Worm (Caenorhabditis elegans) whole organism, L1 larva: Measurements from ENCODE around the gene K12B6.9.
A peak's percentile ranks its signal among the peaks of the same experiment; 100 is the strongest.

ENCODE experiments used
- C04F5.9 ChIP-seq: sonication (generic microtip); optimal IDR thresholded peaks from 2 replicates; lab custom pipeline; 2016; ENCODE audit warnings: missing genetic modification characterization, missing compliant biosample characterization
- C34B4.2 ChIP-seq: sonication (generic microtip); optimal IDR thresholded peaks from 2 replicates; lab custom pipeline; 2017; ENCODE audit warnings: mild to moderate bottlenecking, missing genetic modification characterization, missing compliant biosample characterization
- Y116A8C.19 ChIP-seq: sonication (generic microtip); optimal IDR thresholded peaks from 2 replicates; lab custom pipeline; 2016; ENCODE audit warnings: missing compliant biosample characterization, missing genetic modification characterization, borderline replicate concordance
- ama-1 ChIP-seq: fragments of 150-350 bp; optimal IDR thresholded peaks from 2 replicates; lab custom pipeline; 2014
- ceh-63 ChIP-seq: fragments of 200-800 bp; sonication (Bioruptor generic); optimal IDR thresholded peaks from 2 replicates; lab custom pipeline; 2018; ENCODE audit warnings: mild to moderate bottlenecking, missing genetic modification characterization, missing compliant biosample characterization
- ceh-8 ChIP-seq: fragments of 200-800 bp; sonication (Bioruptor generic); optimal IDR thresholded peaks from 2 replicates; lab custom pipeline; 2018; ENCODE audit warnings: mild to moderate bottlenecking, missing genetic modification characterization, moderate library complexity, missing compliant biosample characterization
- ceh-82 ChIP-seq, 3 experiments: fragments of 150-350 bp in 1 of 3; sonication (generic microtip) in 2 of 3; optimal IDR thresholded peaks; 2 replicates each; lab custom pipeline; 2014 to 2017; ENCODE audit warnings: missing biosample characterization in 3 of 3, missing genetic modification characterization in 3 of 3
- ceh-88 ChIP-seq: fragments of 200-800 bp; sonication (Bioruptor generic); IDR thresholded peaks from 2 replicates; pipeline ENCODE4 v1.3.6; 2022; ENCODE audit warnings: missing genetic modification characterization, missing compliant biosample characterization
- efl-1 ChIP-seq, 4 experiments: fragments of 150-350 bp; optimal IDR thresholded peaks in 3 of 4; peaks in 1 of 4; 1 replicate in 1 of 4; 2 replicates in 3 of 4; lab custom pipeline; 2014; ENCODE audit warnings: missing biosample characterization in 2 of 4, missing genetic modification characterization in 2 of 4, missing genetic modification reagents in 2 of 4
- egl-13 ChIP-seq: sonication (generic microtip); optimal IDR thresholded peaks from 2 replicates; lab custom pipeline; 2016; ENCODE audit warnings: missing genotype, missing genetic modification reagents, missing genetic modification characterization, missing compliant biosample characterization
- egl-27 ChIP-seq, 2 experiments: fragments of 150-350 bp in 1 of 2; sonication (generic microtip); optimal IDR thresholded peaks; 3 replicates each; lab custom pipeline; 2017 to 2018; ENCODE audit warnings: missing biosample characterization in 2 of 2, missing genetic modification characterization in 2 of 2, missing genetic modification reagents in 2 of 2
- elt-2 ChIP-seq: sonication (generic microtip); optimal IDR thresholded peaks from 2 replicates; lab custom pipeline; 2016; ENCODE audit warnings: missing genetic modification characterization, mild to moderate bottlenecking, inconsistent platforms, missing compliant biosample characterization, missing genetic modification reagents
- elt-3 ChIP-seq, 6 experiments: fragments of 150-350 bp in 1 of 6; sonication (generic microtip); optimal IDR thresholded peaks; 2 replicates each; lab custom pipeline; 2017 to 2018; ENCODE audit warnings: missing biosample characterization in 6 of 6, missing genetic modification characterization in 6 of 6, inconsistent platforms in 1 of 6
- ets-5 ChIP-seq: fragments of 200-800 bp; sonication (Bioruptor generic); IDR thresholded peaks from 2 replicates; pipeline ENCODE4 v1.3.6; 2022; ENCODE audit warnings: missing genetic modification characterization, missing compliant biosample characterization
- fkh-8 ChIP-seq: sonication (generic microtip); optimal IDR thresholded peaks from 2 replicates; lab custom pipeline; 2016; ENCODE audit warnings: mild to moderate bottlenecking, missing genetic modification characterization, missing compliant biosample characterization
- fos-1 ChIP-seq: fragments of 150-350 bp; optimal IDR thresholded peaks from 2 replicates; lab custom pipeline; 2014; ENCODE audit warnings: missing biosample characterization, missing genetic modification characterization
- grh-1 ChIP-seq: fragments of 200-800 bp; sonication (Bioruptor generic); IDR thresholded peaks from 2 replicates; pipeline ENCODE4 v1.3.6; 2022; ENCODE audit warnings: missing genetic modification reagents, missing genetic modification characterization, missing compliant biosample characterization
- hlh-4 ChIP-seq: sonication (generic microtip); optimal IDR thresholded peaks from 2 replicates; lab custom pipeline; 2016; ENCODE audit warnings: mild to moderate bottlenecking, missing genetic modification characterization, missing compliant biosample characterization
- hpl-2 ChIP-seq: fragments of 150-350 bp; optimal IDR thresholded peaks from 2 replicates; lab custom pipeline; 2014; ENCODE audit warnings: missing biosample characterization, missing genetic modification reagents, missing genetic modification characterization
- isw-1 ChIP-seq: fragments of 200-800 bp; sonication (Bioruptor generic); IDR thresholded peaks from 2 replicates; pipeline ENCODE4 v1.3.6; 2022; ENCODE audit warnings: missing genetic modification characterization, missing compliant biosample characterization
- jun-1 ChIP-seq: fragments of 150-350 bp; optimal IDR thresholded peaks from 2 replicates; lab custom pipeline; 2014; ENCODE audit warnings: missing biosample characterization, missing genetic modification reagents, missing genetic modification characterization
- lin-14 ChIP-seq: fragments of 200-800 bp; sonication (Bioruptor generic); optimal IDR thresholded peaks from 2 replicates; lab custom pipeline; 2018; ENCODE audit warnings: mild to moderate bottlenecking, missing genetic modification characterization, moderate library complexity, missing compliant biosample characterization
- lin-15B ChIP-seq: fragments of 150-350 bp; sonication (generic microtip); optimal IDR thresholded peaks from 3 replicates; lab custom pipeline; 2014; ENCODE audit warnings: missing biosample characterization, missing genetic modification characterization
- lin-35 ChIP-seq, 2 experiments: fragments of 150-350 bp; optimal IDR thresholded peaks; 2 replicates each; lab custom pipeline; 2014; ENCODE audit warnings: missing biosample characterization in 2 of 2, missing genetic modification characterization in 2 of 2, missing genetic modification reagents in 2 of 2
- lir-3 ChIP-seq: sonication (generic microtip); optimal IDR thresholded peaks from 2 replicates; lab custom pipeline; 2016; ENCODE audit warnings: mild to moderate bottlenecking, missing genetic modification characterization, moderate library complexity, missing compliant biosample characterization; ENCODE audit not compliant: poor library complexity
- lsy-2 ChIP-seq, 2 experiments: fragments of 150-350 bp; optimal IDR thresholded peaks; 2 replicates each; lab custom pipeline; 2014; ENCODE audit warnings: missing biosample characterization in 2 of 2, missing genetic modification characterization in 2 of 2
- mab-9 ChIP-seq: fragments of 200-800 bp; sonication (Bioruptor generic); IDR thresholded peaks from 2 replicates; pipeline ENCODE4 v1.3.6; 2022; ENCODE audit warnings: missing genetic modification reagents, missing genetic modification characterization, missing compliant biosample characterization
- mdl-1 ChIP-seq, 2 experiments: fragments of 150-350 bp; optimal IDR thresholded peaks; 2 replicates each; lab custom pipeline; 2014 to 2017; ENCODE audit warnings: missing biosample characterization in 2 of 2, missing genetic modification characterization in 2 of 2, inconsistent platforms in 1 of 2
- mep-1 ChIP-seq: fragments of 150-350 bp; optimal IDR thresholded peaks from 2 replicates; lab custom pipeline; 2014; ENCODE audit warnings: missing biosample characterization, missing genetic modification characterization
- nhr-11 ChIP-seq: fragments of 150-350 bp; optimal IDR thresholded peaks from 2 replicates; lab custom pipeline; 2014; ENCODE audit warnings: missing biosample characterization, missing genetic modification characterization
- nhr-12 ChIP-seq: sonication (generic microtip); optimal IDR thresholded peaks from 2 replicates; lab custom pipeline; 2017; ENCODE audit warnings: missing biosample characterization, missing genetic modification characterization
- nhr-19 ChIP-seq: fragments of 200-800 bp; sonication (Bioruptor generic); conservative IDR thresholded peaks from 2 replicates; pipeline ENCODE4 v1.3.6; 2022; ENCODE audit warnings: missing genetic modification characterization, missing compliant biosample characterization
- nhr-20 ChIP-seq: sonication (generic microtip); optimal IDR thresholded peaks from 2 replicates; lab custom pipeline; 2016; ENCODE audit warnings: mild to moderate bottlenecking, missing genetic modification characterization, missing compliant biosample characterization
- nhr-237 ChIP-seq: fragments of 150-350 bp; optimal IDR thresholded peaks from 2 replicates; lab custom pipeline; 2014; ENCODE audit warnings: missing biosample characterization, missing genetic modification characterization
- nhr-47 ChIP-seq: sonication (generic microtip); optimal IDR thresholded peaks from 2 replicates; lab custom pipeline; 2016; ENCODE audit warnings: mild to moderate bottlenecking, missing genetic modification characterization, moderate library complexity, missing compliant biosample characterization
- nhr-71 ChIP-seq: sonication (generic microtip); optimal IDR thresholded peaks from 2 replicates; lab custom pipeline; 2016; ENCODE audit warnings: mild to moderate bottlenecking, missing genetic modification characterization, moderate library complexity, missing compliant biosample characterization
- nhr-85 ChIP-seq: sonication (generic microtip); peaks from one replicate; lab custom pipeline; 2016; ENCODE audit warnings: missing genetic modification characterization, inconsistent platforms, missing compliant biosample characterization
- nhr-90 ChIP-seq: sonication (generic microtip); optimal IDR thresholded peaks from 2 replicates; lab custom pipeline; 2016; ENCODE audit warnings: mild to moderate bottlenecking, missing genetic modification characterization, missing compliant biosample characterization; ENCODE audit not compliant: poor library complexity
- pag-3 ChIP-seq: sonication (generic microtip); optimal IDR thresholded peaks from 2 replicates; lab custom pipeline; 2017; ENCODE audit warnings: missing genetic modification characterization, mild to moderate bottlenecking, missing compliant biosample characterization, antibody characterized with exemption, borderline replicate concordance; ENCODE audit not compliant: insufficient read depth
- pax-3 ChIP-seq: fragments of 200-800 bp; sonication (Bioruptor generic); optimal IDR thresholded peaks from 2 replicates; lab custom pipeline; 2018; ENCODE audit warnings: mild to moderate bottlenecking, missing genetic modification characterization, moderate library complexity, missing compliant biosample characterization
- skn-1 ChIP-seq: fragments of 150-350 bp; optimal IDR thresholded peaks from 2 replicates; lab custom pipeline; 2014; ENCODE audit warnings: missing biosample characterization, missing genetic modification characterization
- sox-4 ChIP-seq: sonication (generic microtip); optimal IDR thresholded peaks from 2 replicates; lab custom pipeline; 2016; ENCODE audit warnings: missing genetic modification characterization, missing compliant biosample characterization
- sup-37 ChIP-seq: fragments of 200-800 bp; sonication (Bioruptor generic); optimal IDR thresholded peaks from 2 replicates; lab custom pipeline; 2018; ENCODE audit warnings: mild to moderate bottlenecking, missing genetic modification characterization, missing compliant biosample characterization
- swsn-7 ChIP-seq: sonication (generic microtip); optimal IDR thresholded peaks from 2 replicates; lab custom pipeline; 2016; ENCODE audit warnings: missing genetic modification characterization, missing compliant biosample characterization
- tbx-2 ChIP-seq: sonication (generic microtip); optimal IDR thresholded peaks from 2 replicates; lab custom pipeline; 2016; ENCODE audit warnings: missing genetic modification characterization, missing compliant biosample characterization
- unc-30 ChIP-seq: sonication (generic microtip); optimal IDR thresholded peaks from 2 replicates; lab custom pipeline; 2017; ENCODE audit warnings: missing biosample characterization, missing genetic modification characterization
- unc-86 ChIP-seq: sonication (generic microtip); optimal IDR thresholded peaks from 2 replicates; lab custom pipeline; 2016; ENCODE audit warnings: missing genetic modification characterization, missing compliant biosample characterization
- vab-15 ChIP-seq: sonication (generic microtip); optimal IDR thresholded peaks from 2 replicates; lab custom pipeline; 2017; ENCODE audit warnings: missing genotype, mild to moderate bottlenecking, missing genetic modification characterization, missing compliant biosample characterization
- xbp-1 ChIP-seq: sonication (generic microtip); optimal IDR thresholded peaks from 2 replicates; lab custom pipeline; 2016; ENCODE audit warnings: missing genetic modification characterization, missing compliant biosample characterization
- zag-1 ChIP-seq: fragments of 150-350 bp; optimal IDR thresholded peaks from 2 replicates; lab custom pipeline; 2014; ENCODE audit warnings: missing biosample characterization, missing genetic modification characterization
- ztf-11 ChIP-seq, 2 experiments: sonication (generic microtip); optimal IDR thresholded peaks; 2 replicates each; lab custom pipeline; 2016 to 2017; ENCODE audit warnings: missing genetic modification characterization in 2 of 2, missing biosample characterization in 1 of 2, missing compliant biosample characterization in 1 of 2

The K12B6.9 gene

DNA sequence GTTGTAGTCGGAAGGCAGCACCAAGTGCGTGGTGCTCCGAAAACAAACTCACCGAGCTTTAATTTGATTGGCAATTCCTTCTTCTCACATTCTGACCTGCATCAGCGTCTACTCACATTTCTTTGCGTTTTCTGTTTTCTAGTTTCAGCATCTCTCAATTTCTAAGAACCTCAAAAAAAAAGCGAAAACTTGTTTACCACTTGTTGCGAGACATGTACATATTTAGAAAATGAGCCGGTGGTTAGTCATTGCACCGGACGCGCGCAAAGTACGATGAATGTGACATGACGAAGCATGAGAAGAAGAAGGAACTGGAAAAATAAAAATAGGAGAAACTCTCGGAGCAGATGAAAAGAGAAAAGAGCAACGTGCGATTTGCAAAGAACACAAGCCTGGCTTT, 47.8 kb downstream of the K12B6.9 start:
- TF ChIP-seq xbp-1 (no peak), ztf-11 (tag; optimal IDR thresholded peaks at IDR 0.05; lab: Kevin White, UChicago) (no peak), hlh-4 (tag; lab: Kevin White, UChicago) (peak; percentile 35), swsn-7 (tag; lab: Kevin White, UChicago) (peak; percentile 33), hpl-2 (GFP tag; lab: Kevin White, UChicago) (no peak), C04F5.9 (tag; lab: Kevin White, UChicago) (no peak), lin-14 (GFP tag; lab: Kevin White, UChicago) (peak; percentile 79), unc-86 (tag; lab: Kevin White, UChicago) (peak; percentile 10), lsy-2 (tag; optimal IDR thresholded peaks at IDR 0.05; lab: Kevin White, UChicago) (peak in 1 of 2 experiments; percentile 24), ceh-8 (GFP tag; lab: Kevin White, UChicago) (no peak), ets-5 (GFP tag; lab: Robert Waterston, UW) (no peak), ama-1 (lab: Kevin White, UChicago) (no peak), lin-15B (tag; lab: Kevin White, UChicago) (no peak), elt-3 (tag; optimal IDR thresholded peaks at IDR 0.05; lab: Kevin White, UChicago) (no peak), nhr-237 (tag; lab: Kevin White, UChicago) (no peak), skn-1 (tag; lab: Kevin White, UChicago) (no peak), grh-1 (GFP tag; lab: Robert Waterston, UW) (no peak), pag-3 (tag; lab: Kevin White, UChicago) (no peak), fkh-8 (tag; lab: Kevin White, UChicago) (peak; percentile 91), mep-1 (tag; lab: Kevin White, UChicago) (no peak), vab-15 (tag; lab: Kevin White, UChicago) (no peak), nhr-90 (no peak), C34B4.2 (tag; lab: Kevin White, UChicago) (no peak), ceh-88 (GFP tag; lab: Robert Waterston, UW) (no peak), mab-9 (GFP tag; lab: Robert Waterston, UW) (no peak), nhr-11 (tag; lab: Kevin White, UChicago) (peak; percentile 2), lin-35 (GFP tag; optimal IDR thresholded peaks at IDR 0.05; lab: Kevin White, UChicago) (no peak), nhr-85 (tag; lab: Kevin White, UChicago) (no peak), egl-27 (tag; optimal IDR thresholded peaks at IDR 0.05; lab: Kevin White, UChicago) (no peak), unc-30 (tag; lab: Kevin White, UChicago) (no peak), nhr-71 (tag; lab: Kevin White, UChicago) (peak; percentile 69), tbx-2 (tag; lab: Kevin White, UChicago) (peak; percentile 35), ceh-82 (tag; optimal IDR thresholded peaks at IDR 0.05; lab: Kevin White, UChicago) (no peak), pax-3 (peak; percentile 25), nhr-20 (tag; lab: Kevin White, UChicago) (peak; percentile 27), jun-1 (tag; lab: Kevin White, UChicago) (no peak), efl-1 (optimal IDR thresholded peaks at IDR 0.05; lab: Kevin White, UChicago) (no peak), efl-1 (GFP tag; optimal IDR thresholded peaks at IDR 0.05 in 1 of 2; lab: Kevin White, UChicago) (no peak), ceh-63 (GFP tag; lab: Kevin White, UChicago) (no peak), nhr-19 (GFP tag; lab: Robert Waterston, UW) (no peak), zag-1 (no peak), nhr-47 (tag; lab: Kevin White, UChicago) (peak; percentile 67), sup-37 (GFP tag; lab: Kevin White, UChicago) (no peak), Y116A8C.19 (no peak), fos-1 (tag; lab: Kevin White, UChicago) (no peak), elt-2 (tag; lab: Kevin White, UChicago) (no peak), nhr-12 (tag; lab: Kevin White, UChicago) (no peak), isw-1 (GFP tag; lab: Robert Waterston, UW) (no peak), mdl-1 (tag; optimal IDR thresholded peaks at IDR 0.05; lab: Kevin White, UChicago) (no peak), lir-3 (tag; lab: Kevin White, UChicago) (no peak), sox-4 (tag; lab: Kevin White, UChicago) (no peak), egl-13 (peak; percentile 71)
